Fruit fly (Drosophila melanogaster) S2 (cell line): ENCODE results near the gene yin.

ENCODE experiments used
- CG8478 ChIP-seq: fragments of >200 bp; optimal IDR thresholded peaks from 2 replicates; lab custom pipeline; 2018
- CTCF ChIP-seq, 2 experiments: fragments of >200 bp; optimal IDR thresholded peaks; 2 replicates each; lab custom pipeline; 2018

DNA sequence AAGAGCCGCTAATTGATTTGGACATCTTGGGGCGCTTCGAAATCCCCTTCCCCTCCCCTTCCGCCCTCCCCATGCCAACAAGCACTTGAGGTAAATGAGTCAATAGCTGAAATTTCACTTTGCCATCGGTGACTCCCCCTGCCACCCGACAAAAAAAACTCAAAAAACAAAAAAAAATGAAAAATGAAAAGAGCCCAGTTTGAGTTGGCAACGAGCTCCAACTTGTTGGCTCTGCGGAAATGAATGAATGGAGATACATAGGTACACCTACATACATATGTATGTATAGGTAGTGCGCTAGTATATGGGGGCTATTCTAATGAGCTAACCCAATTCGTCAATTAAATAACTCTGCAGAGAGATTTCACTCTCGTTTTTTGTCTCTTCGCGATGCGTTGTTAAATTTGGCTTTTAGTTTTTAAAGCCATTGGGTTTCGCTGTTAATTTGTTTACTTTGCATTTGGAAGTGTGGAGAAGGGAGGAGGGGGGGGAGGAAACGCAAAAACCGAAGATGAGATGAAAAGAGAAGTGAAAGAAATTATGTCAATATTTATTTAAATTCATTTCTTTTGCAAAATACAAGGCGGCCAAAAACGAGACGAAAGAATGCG lies 16.0 kb upstream of the yin start:
- TF ChIP-seq CTCF (optimal IDR thresholded peaks at IDR 0.05; lab: Kevin White, UChicago) (no peak), CG8478 (lab: Kevin White, UChicago) (no peak)
